Worm (Caenorhabditis elegans): Measurements from ENCODE around the gene srh-304.

srh-304 gene

ce11 chrV:17857901-17858300, 29.5 kb downstream of the srh-304 start (continued):
- TF ChIP-seq hlh-17 (GFP tag; optimal IDR thresholded peaks at IDR 0.05; ENCODE audit: borderline replicate concordance) (no peak), grh-1 (GFP tag; IDR thresholded peaks at IDR 0.05) (no peak), rnt-1 (tag; optimal IDR thresholded peaks at IDR 0.05) (no peak), nhr-19 (GFP tag; conservative IDR thresholded peaks at IDR 0.05) (peak; percentile 75), ceh-90 (tag; optimal IDR thresholded peaks at IDR 0.05) (no peak), ets-5 (GFP tag; IDR thresholded peaks at IDR 0.05) (no peak), ztf-4 (tag; optimal IDR thresholded peaks at IDR 0.05) (peak; percentile 86), ztf-11 (tag; optimal IDR thresholded peaks at IDR 0.05) (peak in 1 of 2 experiments; percentile 44), snu-23 (GFP tag; optimal IDR thresholded peaks at IDR 0.05) (peak; percentile 93), nhr-84 (tag; optimal IDR thresholded peaks at IDR 0.05) (no peak), nhr-77 (tag; optimal IDR thresholded peaks at IDR 0.05) (peak; percentile 74), C04F5.9 (tag; optimal IDR thresholded peaks at IDR 0.05) (no peak), hpl-2 (GFP tag; optimal IDR thresholded peaks at IDR 0.05) (no peak), pag-3 (tag; optimal IDR thresholded peaks at IDR 0.05; ENCODE audit: borderline replicate concordance, insufficient read depth) (no peak), lin-35 (GFP tag; optimal IDR thresholded peaks at IDR 0.05) (peak; percentile 77 to 81), nhr-76 (tag; optimal IDR thresholded peaks at IDR 0.05) (no peak), lin-14 (GFP tag; optimal IDR thresholded peaks at IDR 0.05) (peak; percentile 97), Y116A8C.19 (tag; optimal IDR thresholded peaks at IDR 0.05; ENCODE audit: borderline replicate concordance) (no peak), C16A3.4 (tag; optimal IDR thresholded peaks at IDR 0.05) (peak; percentile 45), nhr-47 (tag; optimal IDR thresholded peaks at IDR 0.05) (peak; percentile 92), mep-1 (tag; optimal IDR thresholded peaks at IDR 0.05) (peak; percentile 84), lir-3 (tag; optimal IDR thresholded peaks at IDR 0.05; ENCODE audit: poor library complexity) (no peak), alr-1 (tag; optimal IDR thresholded peaks at IDR 0.05; ENCODE audit: borderline replicate concordance) (no peak), sptf-1 (tag; optimal IDR thresholded peaks at IDR 0.05) (no peak), nhr-28 (tag; optimal IDR thresholded peaks at IDR 0.05) (no peak), ceh-63 (GFP tag; optimal IDR thresholded peaks at IDR 0.05) (no peak), nhr-71 (tag; optimal IDR thresholded peaks at IDR 0.05) (peak; percentile 95), fos-1 (tag; optimal IDR thresholded peaks at IDR 0.05) (peak; percentile 78), hlh-4 (tag; optimal IDR thresholded peaks at IDR 0.05) (no peak), efl-3 (GFP tag; optimal IDR thresholded peaks at IDR 0.05) (no peak), C34B4.2 (tag; optimal IDR thresholded peaks at IDR 0.05) (no peak), jun-1 (tag; optimal IDR thresholded peaks at IDR 0.05) (peak; percentile 24), isw-1 (GFP tag; IDR thresholded peaks at IDR 0.05) (peak; percentile 61), dpl-1 (GFP tag; optimal IDR thresholded peaks at IDR 0.05) (peak; percentile 56 to 69 (median 66)), blmp-1 (tag; optimal IDR thresholded peaks at IDR 0.05) (peak; percentile 13), zip-4 (GFP tag; optimal IDR thresholded peaks at IDR 0.05) (peak; percentile 26), dsc-1 (tag; optimal IDR thresholded peaks at IDR 0.05) (peak; percentile 76), unc-86 (tag; optimal IDR thresholded peaks at IDR 0.05) (peak; percentile 89), unc-30 (tag; optimal IDR thresholded peaks at IDR 0.05) (no peak), sox-4 (tag; optimal IDR thresholded peaks at IDR 0.05) (peak; percentile 19), fkh-10 (GFP tag; optimal IDR thresholded peaks at IDR 0.05) (peak; percentile 47), ceh-88 (GFP tag; IDR thresholded peaks at IDR 0.05) (0 out of 2 replicates have a peak, but pooled peaks have one; percentile 17)

- TF ChIP-seq dpl-1 (GFP tag; optimal IDR thresholded peaks at IDR 0.05) (peak in 1 of 3 experiments; percentile 7), fos-1 (tag; optimal IDR thresholded peaks at IDR 0.05) (no peak), efl-1 (optimal IDR thresholded peaks at IDR 0.05) (peak in 1 of 2 experiments; percentile 4), efl-1 (GFP tag; optimal IDR thresholded peaks at IDR 0.05 in 1 of 2) (no peak), ces-1 (GFP tag; optimal IDR thresholded peaks at IDR 0.05) (no peak), blmp-1 (tag; optimal IDR thresholded peaks at IDR 0.05) (peak; percentile 86), hlh-17 (GFP tag; optimal IDR thresholded peaks at IDR 0.05; ENCODE audit: borderline replicate concordance) (no peak), skn-1 (tag; optimal IDR thresholded peaks at IDR 0.05) (peak; percentile 65)
These were observed 30.7 kb downstream of the srh-304 start for ce11 chrV:17859065-17859464.

Measured in whole organism, L1 larva.